Fruit fly (Drosophila melanogaster): ENCODE results near the gene CG2519.

CG2519 gene

dm6 chr3R:5587863-5588519, 40.4 kb upstream of the CG2519 start, which contains the start of gene CG2926 (continued):
- TF ChIP-seq Doc3 (GFP tag; IDR thresholded peaks at IDR 0.05; ENCODE audit: partially characterized antibody) (peak; percentile 74; the same call in 2 of the 3 replicates), bab2 (GFP tag; optimal IDR thresholded peaks at IDR 0.05) (no peak), CG11247 (GFP tag; IDR thresholded peaks at IDR 0.05) (peak; percentile 26; the same call in 1 of the 2 replicates), vfl (GFP tag; optimal IDR thresholded peaks at IDR 0.05) (peak; percentile 38), zen2 (GFP tag; IDR thresholded peaks at IDR 0.05; ENCODE audit: partially characterized antibody) (peak; percentile 79), CG17186 (GFP tag; optimal IDR thresholded peaks at IDR 0.05) (peak; percentile 76), Hr3 (GFP tag; optimal IDR thresholded peaks at IDR 0.05) (no peak), CG15696 (tag; optimal IDR thresholded peaks at IDR 0.05) (no peak), CG8281 (tag; optimal IDR thresholded peaks at IDR 0.05) (no peak), CG17359 (tag; optimal IDR thresholded peaks at IDR 0.05) (no peak), Dek (tag; optimal IDR thresholded peaks at IDR 0.05) (no peak), pum (GFP tag; optimal IDR thresholded peaks at IDR 0.05) (peak; percentile 17), Side (GFP tag; optimal IDR thresholded peaks at IDR 0.05) (peak; percentile 21), ttk (GFP tag; IDR thresholded peaks at IDR 0.05) (0 out of 2 replicates have a peak, but pooled peaks have one; percentile 5), Bteb2 (GFP tag; optimal IDR thresholded peaks at IDR 0.05) (no peak), Awh (GFP tag; IDR thresholded peaks at IDR 0.05) (no peak), CG6854 (GFP tag; optimal IDR thresholded peaks at IDR 0.05) (no peak), hbn (GFP tag; IDR thresholded peaks at IDR 0.05; ENCODE audit: partially characterized antibody) (peak; percentile 83), Xrp1 (GFP tag; IDR thresholded peaks at IDR 0.05) (0 out of 2 replicates have a peak, but pooled peaks have one; percentile 15), Dll (GFP tag; IDR thresholded peaks at IDR 0.05; ENCODE audit: partially characterized antibody) (peak; percentile 82), da (GFP tag; optimal IDR thresholded peaks at IDR 0.05) (no peak), CG1024 (GFP tag; IDR thresholded peaks at IDR 0.05) (no peak), trem (tag; optimal IDR thresholded peaks at IDR 0.05) (peak; percentile 26), eve (GFP tag; optimal IDR thresholded peaks at IDR 0.05) (no peak), CG17328 (GFP tag; IDR thresholded peaks at IDR 0.05) (no peak), ind (GFP tag; optimal IDR thresholded peaks at IDR 0.05) (no peak), gce (GFP tag; IDR thresholded peaks at IDR 0.05) (no peak), gcm (GFP tag; optimal IDR thresholded peaks at IDR 0.05) (no peak), p53 (GFP tag; optimal IDR thresholded peaks at IDR 0.05) (no peak), exex (tag; optimal IDR thresholded peaks at IDR 0.05) (no peak), ro (GFP tag; IDR thresholded peaks at IDR 0.05) (no peak), CG7357 (GFP tag; IDR thresholded peaks at IDR 0.05) (no peak), Ada2b (GFP tag; IDR thresholded peaks at IDR 0.05) (0 out of 2 replicates have a peak, but pooled peaks have one; percentile 5), CG31224 (GFP tag; IDR thresholded peaks at IDR 0.05) (no peak), NK7.1 (GFP tag; optimal IDR thresholded peaks at IDR 0.05) (no peak), CG18262 (tag; optimal IDR thresholded peaks at IDR 0.05) (no peak), Atf6 (GFP tag; IDR thresholded peaks at IDR 0.05) (peak; percentile 58), slbo (GFP tag; IDR thresholded peaks at IDR 0.05) (peak; percentile 72), kah (GFP tag; optimal IDR thresholded peaks at IDR 0.05) (no peak), CG31388 (GFP tag; optimal IDR thresholded peaks at IDR 0.05) (no peak), tna (GFP tag; IDR thresholded peaks at IDR 0.05; ENCODE audit: partially characterized antibody) (peak; percentile 89), slou (GFP tag; optimal IDR thresholded peaks at IDR 0.05) (peak; percentile 16), CG7839 (tag; optimal IDR thresholded peaks at IDR 0.05) (no peak), NfI (GFP tag; optimal IDR thresholded peaks at IDR 0.05) (no peak), CG4854 (GFP tag; optimal IDR thresholded peaks at IDR 0.05) (no peak), ash1 (GFP tag; optimal IDR thresholded peaks at IDR 0.05) (no peak), Scr (GFP tag; IDR thresholded peaks at IDR 0.05; ENCODE audit: partially characterized antibody) (peak; percentile 89), CG14667 (GFP tag; IDR thresholded peaks at IDR 0.05) (no peak), HLH4C (GFP tag; IDR thresholded peaks at IDR 0.05; ENCODE audit: partially characterized antibody) (peak; percentile 84), pho (GFP tag; optimal IDR thresholded peaks at IDR 0.05) (peak; percentile 60)

Data from whole organism, embryonic.